Worm (Caenorhabditis elegans) whole organism, early embryonic: ENCODE data around the gene ZK896.1.

Experiments
- B0310.2 ChIP-seq: sonication (generic microtip); optimal IDR thresholded peaks from 2 replicates; lab custom pipeline; 2016; ENCODE audit warnings: mild to moderate bottlenecking, missing genetic modification characterization, missing compliant biosample characterization
- F13C5.2 ChIP-seq: sonication (generic microtip); optimal IDR thresholded peaks from 2 replicates; lab custom pipeline; 2017; ENCODE audit warnings: mild to moderate bottlenecking, missing genetic modification characterization, inconsistent platforms, missing compliant biosample characterization
- aly-1 ChIP-seq: sonication (generic microtip); optimal IDR thresholded peaks from 2 replicates; lab custom pipeline; 2016; ENCODE audit warnings: missing genetic modification characterization, missing compliant biosample characterization
- ama-1 ChIP-seq: fragments of 150-350 bp; optimal IDR thresholded peaks from 2 replicates; lab custom pipeline; 2014
- ceh-13 ChIP-seq: fragments of 200-800 bp; sonication (Bioruptor generic); optimal IDR thresholded peaks from 2 replicates; lab custom pipeline; 2018; ENCODE audit warnings: mild to moderate bottlenecking, missing genetic modification characterization, missing compliant biosample characterization
- ceh-36 ChIP-seq: sonication (generic microtip); optimal IDR thresholded peaks from 2 replicates; lab custom pipeline; 2016; ENCODE audit warnings: missing genetic modification characterization, inconsistent platforms, missing compliant biosample characterization
- flt-1 ChIP-seq: fragments of 200-800 bp; sonication (Bioruptor generic); IDR thresholded peaks from 2 replicates; pipeline ENCODE4 v1.3.6; 2022; ENCODE audit warnings: missing genetic modification characterization, missing compliant biosample characterization
- hmbx-1 ChIP-seq: sonication (generic microtip); optimal IDR thresholded peaks from 2 replicates; lab custom pipeline; 2016; ENCODE audit warnings: mild to moderate bottlenecking, missing genetic modification characterization, missing compliant biosample characterization
- hmg-4 ChIP-seq: fragments of 200-800 bp; sonication (Bioruptor generic); optimal IDR thresholded peaks from 2 replicates; lab custom pipeline; 2018; ENCODE audit warnings: mild to moderate bottlenecking, missing genetic modification characterization, missing compliant biosample characterization
- hnd-1 ChIP-seq: sonication (generic microtip); optimal IDR thresholded peaks from 2 replicates; lab custom pipeline; 2016; ENCODE audit warnings: missing genetic modification characterization, missing compliant biosample characterization
- pes-1 ChIP-seq: fragments of 200-800 bp; sonication (Bioruptor generic); IDR thresholded peaks from 2 replicates; pipeline ENCODE4 v1.3.6; 2022; ENCODE audit warnings: missing genetic modification reagents, missing genetic modification characterization, missing compliant biosample characterization
- scrt-1 ChIP-seq: fragments of 200-800 bp; sonication (Bioruptor generic); IDR thresholded peaks from 2 replicates; pipeline ENCODE4 v1.3.6; 2022; ENCODE audit warnings: missing genetic modification characterization, missing compliant biosample characterization
- sea-1 ChIP-seq: fragments of 200-800 bp; sonication (Bioruptor generic); conservative IDR thresholded peaks from 2 replicates; pipeline ENCODE4 v1.3.6; 2022; ENCODE audit warnings: missing genetic modification characterization, missing compliant biosample characterization
- tra-4 ChIP-seq: sonication (generic microtip); optimal IDR thresholded peaks from 2 replicates; lab custom pipeline; 2017; ENCODE audit warnings: missing genetic modification characterization, missing compliant biosample characterization

- TF ChIP-seq sea-1 (GFP tag; lab: Robert Waterston, UW) (no peak), flt-1 (GFP tag; lab: Robert Waterston, UW) (no peak), hmg-4 (GFP tag; lab: Kevin White, UChicago) (no peak), ceh-13 (no peak), B0310.2 (tag; lab: Kevin White, UChicago) (no peak), aly-1 (tag; lab: Kevin White, UChicago) (no peak), ceh-36 (no peak), hmbx-1 (no peak), hnd-1 (tag; lab: Kevin White, UChicago) (no peak), tra-4 (tag; lab: Kevin White, UChicago) (no peak), pes-1 (GFP tag; lab: Robert Waterston, UW) (no peak), F13C5.2 (no peak), ama-1 (no peak), scrt-1 (GFP tag; lab: Robert Waterston, UW) (no peak)
Observed at ce11 chrIV:12921027-12921426, 45.9 kb upstream of the ZK896.1 start, which contains the start of gene C32H11.4.
